Fruit fly (Drosophila melanogaster) whole organism, wandering third instar larva: Measurements from ENCODE around the gene Plc21C.

ENCODE experiments used
- Abd-B ChIP-seq: fragments of >200 bp; optimal IDR thresholded peaks from 2 replicates; lab custom pipeline; 2017; ENCODE audit warnings: missing biosample characterization, missing genetic modification characterization
- Jra ChIP-seq: sonication (Bioruptor generic); optimal IDR thresholded peaks from 2 replicates; lab custom pipeline; 2016; ENCODE audit warnings: missing biosample characterization, missing genetic modification characterization
- Mio ChIP-seq: sonication (Bioruptor generic); optimal IDR thresholded peaks from 2 replicates; lab custom pipeline; 2016; ENCODE audit warnings: missing biosample characterization, missing genetic modification characterization
- Vsx2 ChIP-seq: fragments of 200-300, 225-300 bp; sonication (Bioruptor generic); optimal IDR thresholded peaks from 2 replicates; lab custom pipeline; 2018; ENCODE audit warnings: missing biosample characterization, missing genetic modification characterization; ENCODE audit not compliant: partially characterized antibody
- br ChIP-seq: fragments of 200-800 bp; sonication (Bioruptor generic); optimal IDR thresholded peaks from 2 replicates; lab custom pipeline; 2016; ENCODE audit warnings: missing biosample characterization, missing genetic modification characterization
- brk ChIP-seq: fragments of 200-800 bp; sonication (Bioruptor generic); optimal IDR thresholded peaks from 2 replicates; lab custom pipeline; 2016; ENCODE audit warnings: missing biosample characterization, mild to moderate bottlenecking, missing genetic modification characterization
- fru ChIP-seq: fragments of 200-800 bp; sonication (Bioruptor generic); optimal IDR thresholded peaks from 3 replicates; lab custom pipeline; 2016; ENCODE audit warnings: missing biosample characterization, mild to moderate bottlenecking, missing genetic modification characterization
- lola ChIP-seq: fragments of >200 bp; optimal IDR thresholded peaks from 2 replicates; lab custom pipeline; 2017; ENCODE audit warnings: missing biosample characterization, missing genetic modification characterization
- psq ChIP-seq: fragments of 200-800 bp; sonication (Bioruptor generic); optimal IDR thresholded peaks from 3 replicates; lab custom pipeline; 2017; ENCODE audit warnings: missing biosample characterization, mild to moderate bottlenecking, missing genetic modification characterization, moderate library complexity
- sv ChIP-seq: fragments of 200-800 bp; sonication (Bioruptor generic); optimal IDR thresholded peaks from 3 replicates; lab custom pipeline; 2016; ENCODE audit warnings: missing biosample characterization, missing genetic modification characterization

DNA sequence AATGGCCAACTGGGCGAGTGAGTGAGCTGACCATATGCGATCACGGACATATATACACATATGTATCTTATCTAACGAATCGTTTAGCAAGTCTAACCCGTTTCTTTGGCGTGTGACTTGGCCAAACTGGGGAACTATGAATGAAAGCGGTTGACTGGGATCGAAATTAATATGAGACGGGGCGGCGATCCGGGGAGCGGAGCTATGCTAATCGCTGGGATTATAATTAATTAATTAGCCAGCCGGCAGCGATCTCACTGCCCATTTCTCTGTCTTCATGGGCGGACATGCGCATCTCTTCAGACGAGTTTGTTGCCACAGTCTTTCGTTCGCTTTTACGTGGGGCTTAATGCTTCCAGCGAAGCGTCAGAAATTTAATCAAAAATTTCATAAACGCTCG, 86.8 kb downstream of the Plc21C start:
- TF ChIP-seq fru (GFP tag; lab: Kevin White, UChicago) (no peak), Vsx2 (GFP tag; lab: Kevin White, UChicago) (no peak), Mio (GFP tag; lab: Kevin White, UChicago) (no peak), lola (no peak), Abd-B (GFP tag; lab: Kevin White, UChicago) (no peak), Jra (GFP tag; lab: Kevin White, UChicago) (no peak), psq (no peak), brk (GFP tag; lab: Kevin White, UChicago) (no peak), sv (GFP tag; lab: Kevin White, UChicago) (no peak), br (no peak)
